Worm (Caenorhabditis elegans): ENCODE data around the gene dmd-4.

- no peak for TF ChIP-seq nhr-76 (tag; optimal IDR thresholded peaks at IDR 0.05)
- TF ChIP-seq nhr-237 (tag; optimal IDR thresholded peaks at IDR 0.05): no peak
- no peak for TF ChIP-seq nhr-12 (tag; optimal IDR thresholded peaks at IDR 0.05)
- TF ChIP-seq ceh-83 (GFP tag; optimal IDR thresholded peaks at IDR 0.05): no peak
- TF ChIP-seq lin-13 (tag; optimal IDR thresholded peaks at IDR 0.05): no peak
- no peak for TF ChIP-seq elt-3 (tag; optimal IDR thresholded peaks at IDR 0.05)
- no peak for TF ChIP-seq ztf-11 (tag; optimal IDR thresholded peaks at IDR 0.05)
- TF ChIP-seq mls-2 (tag; optimal IDR thresholded peaks at IDR 0.05): no peak
Measured at ce11 chrX:14851904-14852303, 9.7 kb downstream of the dmd-4 start.
